Worm (Caenorhabditis elegans) whole organism, L1 larva: ENCODE data around the gene fbxa-30.

Experiments
- C16A3.4 ChIP-seq: fragments of 150-350 bp; optimal IDR thresholded peaks from 2 replicates; lab custom pipeline; 2014; ENCODE audit warnings: missing biosample characterization, missing genetic modification characterization
- blmp-1 ChIP-seq: fragments of 150-350 bp; optimal IDR thresholded peaks from 2 replicates; lab custom pipeline; 2014; ENCODE audit warnings: missing biosample characterization, missing genetic modification characterization
- tbx-2 ChIP-seq: sonication (generic microtip); optimal IDR thresholded peaks from 2 replicates; lab custom pipeline; 2016; ENCODE audit warnings: missing genetic modification characterization, missing compliant biosample characterization

DNA sequence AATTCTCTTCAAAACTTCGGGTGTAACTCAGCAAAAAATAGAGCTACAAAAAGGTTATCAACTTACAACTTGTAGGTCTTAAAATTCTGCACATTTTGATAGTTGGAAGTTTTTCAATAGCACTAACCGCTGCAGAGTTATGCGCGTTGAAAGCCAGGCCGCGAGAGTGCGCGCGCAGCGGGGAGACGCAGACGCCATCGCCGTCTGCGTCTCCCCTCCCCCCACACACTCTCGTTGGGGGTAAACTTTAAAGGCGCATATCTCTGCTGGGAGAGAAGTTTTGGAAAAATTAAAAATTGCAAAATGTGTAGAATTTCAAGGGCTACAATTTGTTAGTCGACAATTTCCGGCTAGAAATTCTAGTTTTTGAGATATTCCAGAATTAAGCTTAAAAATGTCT is 45.9 kb downstream of the fbxa-30 start:
- TF ChIP-seq blmp-1, result no peak
- no peak for TF ChIP-seq tbx-2 (tag; lab: Kevin White, UChicago)
- TF ChIP-seq C16A3.4 (tag; lab: Kevin White, UChicago), result no peak
